Worm (Caenorhabditis elegans): ENCODE measurements around the gene thoc-1.

ce11 chrII:754971-755370 is 53.1 kb downstream of the thoc-1 start:
- TF ChIP-seq dao-5 (tag; optimal IDR thresholded peaks at IDR 0.05) (no peak), him-1 (tag; optimal IDR thresholded peaks at IDR 0.05) (no peak)
